Fruit fly (Drosophila melanogaster): ENCODE data around the gene Efa6.

DNA sequence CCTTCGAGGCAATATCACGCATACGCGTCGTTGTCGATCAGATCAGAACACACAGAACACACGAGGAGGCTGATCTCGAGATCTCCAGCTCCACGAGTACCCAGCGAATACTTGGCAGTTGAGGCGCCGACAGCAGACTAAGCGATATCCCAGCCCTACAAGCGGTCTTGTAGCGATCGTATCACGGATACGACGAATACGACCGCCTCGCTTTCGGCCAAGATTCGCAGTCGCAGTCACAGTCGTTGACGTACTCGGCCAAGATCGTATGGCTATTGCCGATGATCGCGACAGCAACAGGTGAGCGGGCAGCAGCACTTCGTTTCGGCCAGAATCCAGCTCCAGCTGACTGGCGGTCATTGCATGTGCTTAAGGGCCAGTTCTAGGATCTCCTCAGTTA is 47.8 kb upstream of the Efa6 start, which contains the start of gene CG5326:
- TF ChIP-seq Sin3A (optimal IDR thresholded peaks at IDR 0.05) (no peak), h (optimal IDR thresholded peaks at IDR 0.05) (no peak), ttk (optimal IDR thresholded peaks at IDR 0.05) (no peak), psq (optimal IDR thresholded peaks at IDR 0.05) (no peak), Myc (optimal IDR thresholded peaks at IDR 0.05) (no peak)

Measured in Kc167 (cell line).